Worm (Caenorhabditis elegans): ENCODE measurements around the gene lido-15.
A peak's percentile ranks its signal among the peaks of the same experiment; 100 is the strongest.
"Not testable (repeated sequence)": the region's sequence is repeated elsewhere in the genome, so short reads cannot be mapped to it uniquely, and the experiment has no call there.

lido-15 gene

ce11 chrII:3793336-3793735, 18.7 kb upstream of the lido-15 start, which contains the start of gene fbxb-99:
fbxb-99 (minus strand) TSS chrII:3793436.
- TF ChIP-seq dao-5 (tag; optimal IDR thresholded peaks at IDR 0.05) = no peak
- no peak for TF ChIP-seq him-1 (tag; optimal IDR thresholded peaks at IDR 0.05)
- TF ChIP-seq W03F9.2 (tag; optimal IDR thresholded peaks at IDR 0.05) = no peak

- TF ChIP-seq dao-5 (tag; optimal IDR thresholded peaks at IDR 0.05) = no peak
- TF ChIP-seq him-1 (tag; optimal IDR thresholded peaks at IDR 0.05) = no peak
- TF ChIP-seq W03F9.2 (tag; optimal IDR thresholded peaks at IDR 0.05) = no peak
These were observed 16.8 kb upstream of the lido-15 start, which contains the start of gene Y8A9A.2 for ce11 chrII:3795323-3795722. Y8A9A.2 (plus strand) TSS chrII:3795623.

- TF ChIP-seq dao-5 (tag; optimal IDR thresholded peaks at IDR 0.05) (no peak), him-1 (tag; optimal IDR thresholded peaks at IDR 0.05) (no peak), W03F9.2 (tag; optimal IDR thresholded peaks at IDR 0.05) (no peak)
These were observed 8.9 kb upstream of the lido-15 start, which contains the start of gene ins-32 for ce11 chrII:3803219-3803618. ins-32 (minus strand) TSS chrII:3803319.

- TF ChIP-seq him-1 (tag; optimal IDR thresholded peaks at IDR 0.05) (no peak), dao-5 (tag; optimal IDR thresholded peaks at IDR 0.05) (no peak), W03F9.2 (tag; optimal IDR thresholded peaks at IDR 0.05) (no peak)
These were observed 6.6 kb upstream of the lido-15 start for ce11 chrII:3805518-3805917.

- TF ChIP-seq dao-5 (tag; optimal IDR thresholded peaks at IDR 0.05) (no peak), him-1 (tag; optimal IDR thresholded peaks at IDR 0.05) (no peak), W03F9.2 (tag; optimal IDR thresholded peaks at IDR 0.05) (no peak)
These were observed 5.1 kb upstream of the lido-15 start, which contains the start of gene F54D10.4 for ce11 chrII:3806964-3807363. F54D10.4 (minus strand) TSS chrII:3807064.

- TF ChIP-seq W03F9.2 (tag; optimal IDR thresholded peaks at IDR 0.05) (peak; percentile 83), him-1 (tag; optimal IDR thresholded peaks at IDR 0.05) (no peak)
These were observed 4.0 kb upstream of the lido-15 start, which contains the start of gene F54D10.5 for ce11 chrII:3808104-3808503. F54D10.5 (minus strand) TSS chrII:3808177.

ce11 chrII:3808643-3809042, 3.4 kb upstream of the lido-15 start:
- no peak for TF ChIP-seq dao-5 (tag; optimal IDR thresholded peaks at IDR 0.05)
- TF ChIP-seq him-1 (tag; optimal IDR thresholded peaks at IDR 0.05) = no peak
- TF ChIP-seq W03F9.2 (tag; optimal IDR thresholded peaks at IDR 0.05) = no peak

- TF ChIP-seq W03F9.2 (tag; optimal IDR thresholded peaks at IDR 0.05) (no peak), dao-5 (tag; optimal IDR thresholded peaks at IDR 0.05) (no peak), him-1 (tag; optimal IDR thresholded peaks at IDR 0.05) (no peak)
These were observed 1.5 kb upstream of the lido-15 start for ce11 chrII:3810550-3810949.

- TF ChIP-seq dao-5 (tag; optimal IDR thresholded peaks at IDR 0.05) (no peak), him-1 (tag; optimal IDR thresholded peaks at IDR 0.05) (no peak), W03F9.2 (tag; optimal IDR thresholded peaks at IDR 0.05) (no peak)
These were observed 3.5 kb downstream of the lido-15 start for ce11 chrII:3815445-3816208.

ce11 chrII:3816251-3816849, 4.3 kb downstream of the lido-15 start, which contains the start of gene fbxa-24:
fbxa-24 (plus strand) TSS chrII:3816526.
- TF ChIP-seq W03F9.2, dao-5, him-1 (tag; optimal IDR thresholded peaks at IDR 0.05): not testable (repeated sequence)

ce11 chrII:3821248-3821647, 9.2 kb downstream of the lido-15 start, which contains the start of gene F54D10.7:
F54D10.7 (minus strand) TSS chrII:3821296.
- no peak for TF ChIP-seq him-1 (tag; optimal IDR thresholded peaks at IDR 0.05)
- TF ChIP-seq W03F9.2 (tag; optimal IDR thresholded peaks at IDR 0.05) = no peak
- no peak for TF ChIP-seq dao-5 (tag; optimal IDR thresholded peaks at IDR 0.05)

ce11 chrII:3823855-3824254, 11.8 kb downstream of the lido-15 start, which contains the start of gene skr-15:
skr-15 (plus strand) TSS chrII:3824155.
- TF ChIP-seq dao-5 (tag; optimal IDR thresholded peaks at IDR 0.05) (no peak), W03F9.2 (tag; optimal IDR thresholded peaks at IDR 0.05) (no peak), him-1 (tag; optimal IDR thresholded peaks at IDR 0.05) (no peak)

ce11 chrII:3827801-3828200, 15.7 kb downstream of the lido-15 start, which contains the start of gene F54D10.8:
F54D10.8 (minus strand) TSS chrII:3827901.
- TF ChIP-seq W03F9.2 (tag; optimal IDR thresholded peaks at IDR 0.05) (no peak), dao-5 (tag; optimal IDR thresholded peaks at IDR 0.05) (no peak)

ce11 chrII:3829623-3830022, 17.5 kb downstream of the lido-15 start:
- no peak for TF ChIP-seq him-1 (tag; optimal IDR thresholded peaks at IDR 0.05)

Measured in whole organism, L4/young adult.